Fruit fly (Drosophila melanogaster) whole organism, prepupa: ENCODE data around the gene corn.

Experiments
- Blimp-1 ChIP-seq: fragments of 200-800 bp; sonication (Bioruptor generic); optimal IDR thresholded peaks from 3 replicates; lab custom pipeline; 2017; ENCODE audit warnings: missing biosample characterization, missing genetic modification characterization, mild to moderate bottlenecking, moderate library complexity, missing genetic modification reagents
- CG10669 ChIP-seq: fragments of 200-800 bp; sonication (Bioruptor generic); optimal IDR thresholded peaks from 3 replicates; lab custom pipeline; 2018; ENCODE audit warnings: missing biosample characterization, mild to moderate bottlenecking, missing genetic modification characterization, moderate library complexity
- CG3919 ChIP-seq: fragments of 200-800 bp; sonication (Bioruptor generic); optimal IDR thresholded peaks from 3 replicates; lab custom pipeline; 2016; ENCODE audit warnings: missing biosample characterization, missing genetic modification characterization
- CG6163 ChIP-seq: fragments of 200-800 bp; sonication (Bioruptor generic); IDR thresholded peaks from 3 replicates; pipeline ENCODE4 v1.3.6; 2022; ENCODE audit warnings: missing biosample characterization, missing genetic modification characterization
- Ets96B ChIP-seq: fragments of 200-800 bp; optimal IDR thresholded peaks from 2 replicates; lab custom pipeline; 2019; ENCODE audit warnings: missing biosample characterization, mild to moderate bottlenecking, missing genetic modification characterization, moderate library complexity
- Gug ChIP-seq: fragments of 200-800 bp; sonication (Bioruptor generic); IDR thresholded peaks from 2 replicates; pipeline ENCODE4 v1.3.6; 2022; ENCODE audit warnings: missing biosample characterization, missing genetic modification characterization
- Hr39 ChIP-seq: fragments of 200-800 bp; sonication (Bioruptor generic); optimal IDR thresholded peaks from 2 replicates; lab custom pipeline; 2016; ENCODE audit warnings: missing biosample characterization, missing genetic modification characterization
- Smox ChIP-seq: fragments of 200-800 bp; sonication (Bioruptor generic); optimal IDR thresholded peaks from 3 replicates; lab custom pipeline; 2016; ENCODE audit warnings: missing biosample characterization, missing genetic modification characterization
- Sox14 ChIP-seq: fragments of 200-800 bp; sonication (Bioruptor generic); optimal IDR thresholded peaks from 3 replicates; lab custom pipeline; 2016; ENCODE audit warnings: missing biosample characterization, missing genetic modification characterization
- dsx ChIP-seq: fragments of 200-800 bp; optimal IDR thresholded peaks from 3 replicates; lab custom pipeline; 2019; ENCODE audit warnings: missing biosample characterization, mild to moderate bottlenecking, missing genetic modification characterization, moderate library complexity; ENCODE audit not compliant: poor library complexity, severe bottlenecking
- lz ChIP-seq: fragments of 200-800 bp; sonication (Bioruptor generic); optimal IDR thresholded peaks from 3 replicates; lab custom pipeline; 2016; ENCODE audit warnings: missing biosample characterization, missing genetic modification characterization

DNA sequence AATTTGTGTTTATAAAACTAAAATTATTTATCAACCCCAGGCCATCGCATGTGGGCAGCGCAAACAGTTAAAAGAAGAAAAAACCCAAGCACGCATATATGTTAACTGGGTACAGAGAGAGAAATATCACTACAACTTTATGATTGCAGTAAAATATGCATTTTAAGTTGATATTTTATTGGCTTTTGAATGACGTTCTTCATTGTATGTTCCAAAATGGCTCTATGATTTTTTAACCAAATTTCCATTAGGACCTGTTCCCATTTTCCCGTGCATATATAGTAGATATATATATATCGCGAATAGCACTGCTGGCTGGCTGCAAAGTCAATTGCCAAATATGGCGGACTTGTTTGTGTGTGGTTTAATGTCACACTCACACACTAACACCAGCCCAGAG lies 60.3 kb downstream of the corn start:
- TF ChIP-seq dsx (GFP tag; lab: Kevin White, UChicago) = no peak
- TF ChIP-seq CG3919 (GFP tag; lab: Kevin White, UChicago) = peak; percentile 27
- peak; percentile 25 for TF ChIP-seq Hr39 (GFP tag; lab: Kevin White, UChicago)
- no peak for TF ChIP-seq Blimp-1
- no peak for TF ChIP-seq Ets96B
- no peak for TF ChIP-seq lz
- no peak for TF ChIP-seq Sox14 (GFP tag; lab: Kevin White, UChicago)
- peak; percentile 56; the same call in 2 of the 3 replicates for TF ChIP-seq CG6163 (GFP tag; lab: Robert Waterston, UW)
- peak; percentile 37; the same call in 1 of the 2 replicates for TF ChIP-seq Gug (GFP tag; lab: Robert Waterston, UW)
- no peak for TF ChIP-seq CG10669 (GFP tag; lab: Kevin White, UChicago)
- TF ChIP-seq Smox (GFP tag; lab: Kevin White, UChicago) = no peak
